Fruit fly (Drosophila melanogaster): ENCODE measurements around the gene betaNACtes1.

Gene betaNACtes1

dm6 chrX:14169068-14169642 is 3.3 kb downstream of the betaNACtes1 start, which contains the start of gene CG12480 (continued):
- TF ChIP-seq az2 (GFP tag; optimal IDR thresholded peaks at IDR 0.05) (no peak), Chrac-16 (GFP tag; optimal IDR thresholded peaks at IDR 0.05) (peak; percentile 5), E2f2 (GFP tag; IDR thresholded peaks at IDR 0.05) (no peak), slbo (GFP tag; IDR thresholded peaks at IDR 0.05) (peak; percentile 86), CG13424 (tag; optimal IDR thresholded peaks at IDR 0.05) (no peak), Ssrp (tag; optimal IDR thresholded peaks at IDR 0.05) (no peak), z (GFP tag; IDR thresholded peaks at IDR 0.05) (no peak), CG2678 (tag; optimal IDR thresholded peaks at IDR 0.05) (peak; percentile 74), CG7786 (GFP tag; optimal IDR thresholded peaks at IDR 0.05) (no peak), CG30431 (GFP tag; optimal IDR thresholded peaks at IDR 0.05) (no peak), lab (GFP tag; optimal IDR thresholded peaks at IDR 0.05) (peak; percentile 70), odd (GFP tag; optimal IDR thresholded peaks at IDR 0.05) (no peak), Scr (GFP tag; IDR thresholded peaks at IDR 0.05; ENCODE audit: partially characterized antibody) (no peak), H15 (GFP tag; IDR thresholded peaks at IDR 0.05) (no peak), NFAT (GFP tag; IDR thresholded peaks at IDR 0.05) (peak; percentile 68), HLHmδ (GFP tag; optimal IDR thresholded peaks at IDR 0.05) (no peak), Hr3 (GFP tag; optimal IDR thresholded peaks at IDR 0.05) (no peak), lmd (GFP tag; IDR thresholded peaks at IDR 0.05) (peak; percentile 66; the same call in 1 of the 2 replicates), CG17361 (GFP tag; IDR thresholded peaks at IDR 0.05) (0 out of 3 replicates have a peak, but pooled peaks have one; percentile 16), Dp (GFP tag; optimal IDR thresholded peaks at IDR 0.05) (no peak), emc (GFP tag; optimal IDR thresholded peaks at IDR 0.05) (no peak), Atf3 (GFP tag; optimal IDR thresholded peaks at IDR 0.05) (no peak), CG13894 (tag; optimal IDR thresholded peaks at IDR 0.05) (peak; percentile 64), Xrp1 (GFP tag; IDR thresholded peaks at IDR 0.05) (peak; percentile 32; the same call in 1 of the 2 replicates), CG12299 (tag; optimal IDR thresholded peaks at IDR 0.05) (no peak), tna (GFP tag; IDR thresholded peaks at IDR 0.05; ENCODE audit: partially characterized antibody) (no peak), CG12155 (GFP tag; optimal IDR thresholded peaks at IDR 0.05) (peak; percentile 53), dysf (GFP tag; IDR thresholded peaks at IDR 0.05) (peak; percentile 70; the same call in 2 of the 3 replicates), Vsx1 (GFP tag; optimal IDR thresholded peaks at IDR 0.05) (no peak), CG31441 (GFP tag; IDR thresholded peaks at IDR 0.05) (no peak), ttk (GFP tag; IDR thresholded peaks at IDR 0.05) (no peak), scrt (GFP tag; optimal IDR thresholded peaks at IDR 0.05) (peak; percentile 63), CG12219 (GFP tag; optimal IDR thresholded peaks at IDR 0.05) (peak; percentile 3), kni (GFP tag; optimal IDR thresholded peaks at IDR 0.05) (no peak), mam (GFP tag; optimal IDR thresholded peaks at IDR 0.05) (peak; percentile 42), sima (GFP tag; optimal IDR thresholded peaks at IDR 0.05) (no peak), CrebB (tag; optimal IDR thresholded peaks at IDR 0.05) (peak; percentile 38), lola (GFP tag; optimal IDR thresholded peaks at IDR 0.05) (no peak), pan (optimal IDR thresholded peaks at IDR 0.05) (no peak), pan (GFP tag; optimal IDR thresholded peaks at IDR 0.05 in 1 of 2, IDR thresholded peaks at IDR 0.05 in 1 of 2) (peak in 1 of 2 experiments; percentile 9), B-H2 (GFP tag; optimal IDR thresholded peaks at IDR 0.05) (no peak), Drgx (GFP tag; IDR thresholded peaks at IDR 0.05) (0 out of 2 replicates have a peak, but pooled peaks have one; percentile 15), oc (tag; optimal IDR thresholded peaks at IDR 0.05) (no peak), dimm (GFP tag; IDR thresholded peaks at IDR 0.05) (no peak), CG10654 (GFP tag; optimal IDR thresholded peaks at IDR 0.05) (no peak), wor (GFP tag; IDR thresholded peaks at IDR 0.05) (no peak), CG11398 (GFP tag; optimal IDR thresholded peaks at IDR 0.05) (no peak), Awh (GFP tag; IDR thresholded peaks at IDR 0.05) (no peak), Blimp-1 (GFP tag; optimal IDR thresholded peaks at IDR 0.05) (no peak), schlank (tag; optimal IDR thresholded peaks at IDR 0.05) (peak; percentile 55), CG3847 (GFP tag; IDR thresholded peaks at IDR 0.05) (peak; percentile 66)

All from whole organism, embryonic.